Worm (Caenorhabditis elegans): Measurements from ENCODE around the gene pqn-39.

ce11 chrX:13928532-13928931 is 39.9 kb downstream of the pqn-39 start:
- no peak for TF ChIP-seq sea-2 (GFP tag; optimal IDR thresholded peaks at IDR 0.05)
- TF ChIP-seq lin-39 (tag; optimal IDR thresholded peaks at IDR 0.05): no peak
- no peak for TF ChIP-seq fkh-10 (GFP tag; optimal IDR thresholded peaks at IDR 0.05)
- no peak for TF ChIP-seq ztf-11 (tag; optimal IDR thresholded peaks at IDR 0.05)

Data from whole organism, L3 larva.